Worm (Caenorhabditis elegans): ENCODE measurements around the gene Y73B6BL.288.

DNA sequence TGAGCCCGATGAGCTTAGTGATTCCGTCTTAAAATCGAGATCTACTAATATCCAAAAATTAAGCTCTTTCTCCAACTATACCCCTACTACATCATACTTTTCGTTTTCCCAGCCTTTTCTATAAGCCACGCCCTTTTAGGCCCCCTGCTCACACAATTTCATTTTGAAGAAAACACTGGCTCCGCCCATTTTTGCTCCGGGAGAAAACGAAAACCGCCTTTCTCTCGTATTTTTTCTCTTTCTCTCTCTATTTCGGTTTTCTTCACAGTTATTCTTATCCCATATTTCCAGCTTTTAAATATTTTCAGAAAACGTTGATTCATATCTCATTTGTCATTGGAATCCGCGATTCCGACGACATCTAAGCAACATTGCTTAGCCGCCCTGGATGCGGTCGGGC lies 19.3 kb upstream of the Y73B6BL.288 start, which contains the start of gene Y73B6BL.47:
- TF ChIP-seq C34F6.9 (tag; optimal IDR thresholded peaks at IDR 0.05) (no peak), unc-62 (GFP tag; optimal IDR thresholded peaks at IDR 0.05) (no peak), ceh-16 (tag; optimal IDR thresholded peaks at IDR 0.05) (no peak), lin-39 (tag; optimal IDR thresholded peaks at IDR 0.05) (no peak), sem-4 (tag; optimal IDR thresholded peaks at IDR 0.05) (no peak), fos-1 (tag; optimal IDR thresholded peaks at IDR 0.05) (no peak), unc-39 (tag; optimal IDR thresholded peaks at IDR 0.05) (no peak), nhr-11 (tag; optimal IDR thresholded peaks at IDR 0.05) (no peak), ztf-11 (tag; optimal IDR thresholded peaks at IDR 0.05) (no peak), ama-1 (optimal IDR thresholded peaks at IDR 0.05) (no peak), elt-3 (tag; optimal IDR thresholded peaks at IDR 0.05) (no peak), nhr-12 (tag; optimal IDR thresholded peaks at IDR 0.05) (no peak), R02D3.7 (tag; optimal IDR thresholded peaks at IDR 0.05) (no peak)
